Worm (Caenorhabditis elegans) whole organism, young adult: ENCODE results near the gene glb-19.

Experiments
- attf-6 ChIP-seq: fragments of 200-800 bp; sonication (Bioruptor generic); IDR thresholded peaks from 2 replicates; pipeline ENCODE4 v1.3.6; 2022; ENCODE audit warnings: missing genetic modification reagents, missing genetic modification characterization, missing compliant biosample characterization
- lin-26 ChIP-seq: fragments of 200-800 bp; sonication (Bioruptor generic); IDR thresholded peaks from 2 replicates; pipeline ENCODE4 v1.3.6; 2022; ENCODE audit warnings: missing genetic modification reagents, missing genetic modification characterization, missing compliant biosample characterization
- tbx-9 ChIP-seq: sonication (generic microtip); optimal IDR thresholded peaks from 2 replicates; lab custom pipeline; 2016; ENCODE audit warnings: borderline replicate concordance, missing genetic modification characterization, inconsistent platforms, missing compliant biosample characterization
- ztf-28 ChIP-seq: fragments of 200-800 bp; sonication (Bioruptor generic); IDR thresholded peaks from 2 replicates; pipeline ENCODE4 v1.3.6; 2022; ENCODE audit warnings: missing genetic modification reagents, missing genetic modification characterization, missing compliant biosample characterization

DNA sequence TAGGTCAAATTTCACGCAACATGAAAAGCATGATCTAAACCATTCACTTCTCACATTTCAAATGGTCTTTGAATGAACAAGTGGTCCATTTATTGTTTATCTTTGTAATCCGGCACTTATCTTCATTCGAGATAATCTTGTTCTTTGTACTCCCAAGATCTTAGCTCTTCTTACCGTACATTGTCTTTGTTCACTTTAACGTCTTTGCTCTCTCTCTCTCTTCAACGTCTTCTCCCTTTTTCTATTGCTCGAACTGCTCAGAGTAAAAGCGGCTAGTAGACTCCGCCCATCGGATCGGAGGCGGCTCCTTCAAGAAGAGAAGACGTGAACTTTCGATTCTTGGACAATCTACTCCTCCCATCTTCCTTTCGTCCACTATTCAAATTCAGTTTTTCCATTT lies 17.3 kb downstream of the glb-19 start, which contains the start of gene F56C4.1:
- no peak for TF ChIP-seq tbx-9 (tag; lab: Kevin White, UChicago)
- no peak for TF ChIP-seq lin-26 (GFP tag; lab: Robert Waterston, UW)
- no peak for TF ChIP-seq attf-6 (GFP tag; lab: Robert Waterston, UW)
- TF ChIP-seq ztf-28: no peak
